Fruit fly (Drosophila melanogaster): ENCODE measurements around the gene epsilonCOP.

dm6 chr2L:6498448-6498847 is 9.6 kb downstream of the epsilonCOP start, which contains the start of gene CG31637:
- TF ChIP-seq CTCF (optimal IDR thresholded peaks at IDR 0.05) (peak; percentile 26 to 60), CG8478 (optimal IDR thresholded peaks at IDR 0.05) (no peak)

Measured in S2 (cell line).